Worm (Caenorhabditis elegans): Measurements from ENCODE around the gene rnr-1.

Gene rnr-1

ce11 chrIII:9254988-9255387 lies 26.4 kb upstream of the rnr-1 start:
- TF ChIP-seq jun-1 (tag; optimal IDR thresholded peaks at IDR 0.05) (peak; percentile 26), ceh-28 (tag; optimal IDR thresholded peaks at IDR 0.05) (no peak), pqm-1 (tag; optimal IDR thresholded peaks at IDR 0.05) (peak; percentile 51), hmg-11 (tag; optimal IDR thresholded peaks at IDR 0.05) (no peak), elt-2 (tag; optimal IDR thresholded peaks at IDR 0.05) (peak; percentile 81), ZK546.5 (tag; optimal IDR thresholded peaks at IDR 0.05) (no peak)

ce11 chrIII:9250729-9251128 lies 22.1 kb upstream of the rnr-1 start, which contains the start of gene T02C1.2:
TSS of gene T02C1.2 (plus strand) at chrIII:9251029.
- TF ChIP-seq lsy-12 (tag; optimal IDR thresholded peaks at IDR 0.05) (no peak), nhr-11 (tag; optimal IDR thresholded peaks at IDR 0.05) (no peak), tbx-2 (tag; optimal IDR thresholded peaks at IDR 0.05) (no peak), elt-2 (tag; optimal IDR thresholded peaks at IDR 0.05) (no peak), ceh-82 (tag; optimal IDR thresholded peaks at IDR 0.05) (no peak), lin-15B (tag; optimal IDR thresholded peaks at IDR 0.05) (no peak), ztf-11 (tag; optimal IDR thresholded peaks at IDR 0.05) (no peak), nhr-67 (tag; optimal IDR thresholded peaks at IDR 0.05) (no peak), pqm-1 (tag; optimal IDR thresholded peaks at IDR 0.05) (no peak), elt-1 (tag; optimal IDR thresholded peaks at IDR 0.05) (no peak), daf-12 (tag; optimal IDR thresholded peaks at IDR 0.05) (no peak), nhr-43 (tag; optimal IDR thresholded peaks at IDR 0.05; ENCODE audit: poor library complexity, severe bottlenecking) (no peak), fkh-2 (tag; optimal IDR thresholded peaks at IDR 0.05) (no peak), mdl-1 (tag; optimal IDR thresholded peaks at IDR 0.05) (no peak), snpc-4 (tag; optimal IDR thresholded peaks at IDR 0.05) (no peak), egl-5 (tag; optimal IDR thresholded peaks at IDR 0.05) (no peak), nhr-28 (tag; optimal IDR thresholded peaks at IDR 0.05) (no peak)

ce11 chrIII:9247221-9247620 lies 18.6 kb upstream of the rnr-1 start, which contains the start of gene T02C1.1:
TSS of gene T02C1.1 (plus strand) at chrIII:9247525.
- TF ChIP-seq tbx-2 (tag; optimal IDR thresholded peaks at IDR 0.05), result no peak
- no peak for TF ChIP-seq fkh-10 (GFP tag; optimal IDR thresholded peaks at IDR 0.05)
- TF ChIP-seq aly-2 (tag; optimal IDR thresholded peaks at IDR 0.05), result no peak
- no peak for TF ChIP-seq nhr-76 (tag; optimal IDR thresholded peaks at IDR 0.05)
- TF ChIP-seq snpc-4 (tag; optimal IDR thresholded peaks at IDR 0.05), result no peak
- no peak for TF ChIP-seq pqm-1 (tag; optimal IDR thresholded peaks at IDR 0.05)
- TF ChIP-seq nhr-237 (tag; optimal IDR thresholded peaks at IDR 0.05), result no peak

ce11 chrIII:9242675-9243074 lies 14.1 kb upstream of the rnr-1 start, which contains the start of gene dat-1:
TSS of gene dat-1 (plus strand) at chrIII:9242975.
- TF ChIP-seq ceh-82 (tag; optimal IDR thresholded peaks at IDR 0.05) (no peak), ceh-16 (tag; optimal IDR thresholded peaks at IDR 0.05) (no peak), pqm-1 (tag; optimal IDR thresholded peaks at IDR 0.05) (no peak), unc-39 (tag; optimal IDR thresholded peaks at IDR 0.05) (no peak), nhr-67 (tag; optimal IDR thresholded peaks at IDR 0.05) (no peak), nhr-43 (tag; optimal IDR thresholded peaks at IDR 0.05; ENCODE audit: poor library complexity, severe bottlenecking) (no peak), elt-2 (tag; optimal IDR thresholded peaks at IDR 0.05) (no peak)

- no peak for TF ChIP-seq egl-5 (tag; optimal IDR thresholded peaks at IDR 0.05)
- no peak for TF ChIP-seq nhr-43 (tag; optimal IDR thresholded peaks at IDR 0.05; ENCODE audit: poor library complexity, severe bottlenecking)
- peak; percentile 6 for TF ChIP-seq skn-1 (tag; optimal IDR thresholded peaks at IDR 0.05)
- no peak for TF ChIP-seq ztf-11 (tag; optimal IDR thresholded peaks at IDR 0.05)
- TF ChIP-seq nhr-76 (tag; optimal IDR thresholded peaks at IDR 0.05), result no peak
- TF ChIP-seq mml-1 (tag; optimal IDR thresholded peaks at IDR 0.05), result no peak
- TF ChIP-seq nhr-25 (tag; optimal IDR thresholded peaks at IDR 0.05), result peak; percentile 7
- TF ChIP-seq snpc-4 (tag; optimal IDR thresholded peaks at IDR 0.05), result peak; percentile 19
- peak; percentile 58 for TF ChIP-seq nfya-1 (tag; optimal IDR thresholded peaks at IDR 0.05; ENCODE audit: insufficient read depth)
- TF ChIP-seq hmg-11 (tag; optimal IDR thresholded peaks at IDR 0.05), result peak; percentile 90
- no peak for TF ChIP-seq eor-1 (tag; optimal IDR thresholded peaks at IDR 0.05)
- TF ChIP-seq elt-1 (tag; optimal IDR thresholded peaks at IDR 0.05), result no peak
- peak; percentile 19 for TF ChIP-seq jun-1 (tag; optimal IDR thresholded peaks at IDR 0.05)
- no peak for TF ChIP-seq nhr-237 (tag; optimal IDR thresholded peaks at IDR 0.05)
- peak; percentile 55 for TF ChIP-seq pha-4 (tag; optimal IDR thresholded peaks at IDR 0.05)
- no peak for TF ChIP-seq fkh-10 (GFP tag; optimal IDR thresholded peaks at IDR 0.05)
- peak; percentile 49 for TF ChIP-seq elt-2 (tag; optimal IDR thresholded peaks at IDR 0.05)
- TF ChIP-seq nhr-28 (tag; optimal IDR thresholded peaks at IDR 0.05), result no peak
- TF ChIP-seq ceh-28 (tag; optimal IDR thresholded peaks at IDR 0.05), result no peak
Measured at ce11 chrIII:9239983-9240382, 11.4 kb upstream of the rnr-1 start, which contains the start of gene saeg-2. TSS of gene saeg-2 (plus strand) at chrIII:9240363.
